Worm (Caenorhabditis elegans) whole organism, L4 larva: ENCODE measurements around the gene F17C11.11.

Experiments
- Y75B8A.6 ChIP-seq: fragments of 200-800 bp; sonication (Bioruptor generic); IDR thresholded peaks from 2 replicates; pipeline ENCODE4 v1.3.6; 2022; ENCODE audit warnings: missing genetic modification reagents, missing genetic modification characterization, missing compliant biosample characterization
- ceh-28 ChIP-seq: fragments of 150-350 bp; optimal IDR thresholded peaks from 2 replicates; lab custom pipeline; 2014; ENCODE audit warnings: missing biosample characterization, missing genetic modification reagents, missing genetic modification characterization
- ceh-32 ChIP-seq: sonication (generic microtip); optimal IDR thresholded peaks from 2 replicates; lab custom pipeline; 2016; ENCODE audit warnings: mild to moderate bottlenecking, missing genetic modification characterization, missing compliant biosample characterization; ENCODE audit not compliant: poor library complexity
- daf-8 ChIP-seq: fragments of 200-800 bp; sonication (Bioruptor generic); IDR thresholded peaks from 2 replicates; pipeline ENCODE4 v1.3.6; 2022; ENCODE audit warnings: missing genetic modification characterization, missing compliant biosample characterization
- dve-1 ChIP-seq: sonication (generic microtip); optimal IDR thresholded peaks from 2 replicates; lab custom pipeline; 2017; ENCODE audit warnings: antibody characterized with exemption, mild to moderate bottlenecking, missing genetic modification characterization, missing compliant biosample characterization; ENCODE audit not compliant: insufficient read depth
- lin-39 ChIP-seq: fragments of 150-350 bp; optimal IDR thresholded peaks from 2 replicates; lab custom pipeline; 2014; ENCODE audit warnings: missing biosample characterization, missing genetic modification reagents, missing genetic modification characterization
- nhr-11 ChIP-seq: fragments of 150-350 bp; optimal IDR thresholded peaks from 2 replicates; lab custom pipeline; 2014; ENCODE audit warnings: missing biosample characterization, missing genetic modification characterization
- pqm-1 ChIP-seq: sonication (generic microtip); optimal IDR thresholded peaks from 2 replicates; lab custom pipeline; 2017; ENCODE audit warnings: missing biosample characterization, missing genetic modification characterization
- tag-97 ChIP-seq: fragments of 200-800 bp; sonication (Bioruptor generic); IDR thresholded peaks from 2 replicates; pipeline ENCODE4 v1.3.6; 2022; ENCODE audit warnings: missing genetic modification characterization, missing compliant biosample characterization
- zag-1 ChIP-seq: fragments of 150-350 bp; optimal IDR thresholded peaks from 2 replicates; lab custom pipeline; 2014; ENCODE audit warnings: missing biosample characterization, missing genetic modification characterization
- zfp-3 ChIP-seq: fragments of 200-800 bp; sonication (Bioruptor generic); conservative IDR thresholded peaks from 2 replicates; pipeline ENCODE4 v1.3.6; 2022; ENCODE audit warnings: missing genetic modification reagents, missing genetic modification characterization, missing compliant biosample characterization

DNA sequence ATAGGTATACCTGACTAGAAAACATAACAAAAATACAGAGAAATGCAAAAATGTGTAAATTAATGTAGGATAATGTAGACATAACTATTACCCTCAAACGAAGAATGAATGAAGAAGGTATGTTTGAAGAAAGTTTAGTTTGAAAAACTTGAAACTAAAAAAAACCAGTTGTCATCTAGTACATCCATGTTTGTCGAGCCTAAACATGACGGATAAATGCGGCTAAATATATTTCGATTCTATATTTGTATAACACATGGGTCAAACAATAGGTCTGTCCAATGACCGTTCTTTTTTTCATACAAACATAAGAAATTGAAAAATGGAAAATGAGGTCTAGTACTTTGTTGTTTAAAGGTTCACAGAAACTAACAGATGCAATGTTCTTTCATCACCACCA, 31.5 kb upstream of the F17C11.11 start, which contains the start of gene F17C11.22:
- TF ChIP-seq daf-8 (GFP tag; lab: Robert Waterston, UW), result no peak
- no peak for TF ChIP-seq zag-1
- no peak for TF ChIP-seq ceh-28 (tag; lab: Kevin White, UChicago)
- no peak for TF ChIP-seq zfp-3 (GFP tag; lab: Robert Waterston, UW)
- no peak for TF ChIP-seq pqm-1 (tag; lab: Kevin White, UChicago)
- no peak for TF ChIP-seq lin-39 (tag; lab: Kevin White, UChicago)
- no peak for TF ChIP-seq dve-1
- TF ChIP-seq nhr-11, result no peak
- TF ChIP-seq Y75B8A.6 (GFP tag; lab: Robert Waterston, UW), result no peak
- TF ChIP-seq tag-97 (GFP tag; lab: Robert Waterston, UW), result no peak
- no peak for TF ChIP-seq ceh-32
